Worm (Caenorhabditis elegans): ENCODE measurements around the gene C50E3.6.

ce11 chrV:7626550-7626949, 36.2 kb upstream of the C50E3.6 start, which contains the start of gene F07C4.6:
- no peak for TF ChIP-seq lin-13 (GFP tag; optimal IDR thresholded peaks at IDR 0.05)
- TF ChIP-seq ama-1 (optimal IDR thresholded peaks at IDR 0.05), result no peak
- TF ChIP-seq nhr-11 (tag; optimal IDR thresholded peaks at IDR 0.05), result no peak
- TF ChIP-seq nhr-237 (tag; optimal IDR thresholded peaks at IDR 0.05), result no peak
- no peak for TF ChIP-seq nhr-85 (tag)
